Worm (Caenorhabditis elegans) whole organism, mixed stage, embryonic: Measurements from ENCODE around the gene yars-2.

Experiments used
- M03D4.4 ChIP-seq: sonication (generic microtip); optimal IDR thresholded peaks from 2 replicates; lab custom pipeline; 2017; ENCODE audit warnings: mild to moderate bottlenecking, missing genetic modification characterization, missing compliant biosample characterization
- ces-1 ChIP-seq: fragments of 150-350 bp; optimal IDR thresholded peaks from 2 replicates; lab custom pipeline; 2014; ENCODE audit warnings: missing biosample characterization, missing genetic modification reagents, missing genetic modification characterization
- elt-1 ChIP-seq: sonication (generic microtip); optimal IDR thresholded peaks from 2 replicates; lab custom pipeline; 2017; ENCODE audit warnings: missing genetic modification characterization, mild to moderate bottlenecking, missing compliant biosample characterization, antibody characterized with exemption, moderate library complexity, borderline replicate concordance; ENCODE audit not compliant: insufficient read depth
- elt-3 ChIP-seq: fragments of 150-350 bp; optimal IDR thresholded peaks from 2 replicates; lab custom pipeline; 2014; ENCODE audit warnings: missing biosample characterization, missing genetic modification characterization
- flh-1 ChIP-seq: fragments of 200-800 bp; sonication (Bioruptor generic); optimal IDR thresholded peaks from 2 replicates; lab custom pipeline; 2018; ENCODE audit warnings: mild to moderate bottlenecking, missing genetic modification characterization, moderate library complexity, missing compliant biosample characterization
- lsy-2 ChIP-seq: fragments of 150-350 bp; optimal IDR thresholded peaks from 2 replicates; lab custom pipeline; 2014; ENCODE audit warnings: missing biosample characterization, missing genetic modification characterization
- mep-1 ChIP-seq: fragments of 150-350 bp; optimal IDR thresholded peaks from 2 replicates; lab custom pipeline; 2017; ENCODE audit warnings: missing biosample characterization, missing genetic modification reagents, missing genetic modification characterization, inconsistent platforms
- nhr-237 ChIP-seq: fragments of 150-350 bp; optimal IDR thresholded peaks from 2 replicates; lab custom pipeline; 2014; ENCODE audit warnings: missing biosample characterization, missing genetic modification characterization
- pha-4 ChIP-seq: fragments of 150-350 bp; optimal IDR thresholded peaks from 2 replicates; lab custom pipeline; 2018; ENCODE audit warnings: missing biosample characterization, missing genetic modification reagents, missing genetic modification characterization
- sptf-1 ChIP-seq: sonication (generic microtip); optimal IDR thresholded peaks from 2 replicates; lab custom pipeline; 2017; ENCODE audit warnings: mild to moderate bottlenecking, missing genetic modification characterization, moderate library complexity, missing compliant biosample characterization
- unc-120 ChIP-seq: sonication (generic microtip); optimal IDR thresholded peaks from 2 replicates; lab custom pipeline; 2017; ENCODE audit warnings: missing genetic modification characterization, missing compliant biosample characterization; ENCODE audit not compliant: poor library complexity, severe bottlenecking
- unc-39 ChIP-seq: fragments of 150-350 bp; optimal IDR thresholded peaks from 2 replicates; lab custom pipeline; 2014; ENCODE audit warnings: missing biosample characterization, missing genetic modification characterization
- unc-62 ChIP-seq: fragments of 150-350 bp; optimal IDR thresholded peaks from 2 replicates; lab custom pipeline; 2014; ENCODE audit warnings: missing biosample characterization, missing genetic modification reagents, missing genetic modification characterization
- ztf-11 ChIP-seq: fragments of 150-350 bp; optimal IDR thresholded peaks from 2 replicates; lab custom pipeline; 2014; ENCODE audit warnings: missing biosample characterization, missing genetic modification characterization

DNA sequence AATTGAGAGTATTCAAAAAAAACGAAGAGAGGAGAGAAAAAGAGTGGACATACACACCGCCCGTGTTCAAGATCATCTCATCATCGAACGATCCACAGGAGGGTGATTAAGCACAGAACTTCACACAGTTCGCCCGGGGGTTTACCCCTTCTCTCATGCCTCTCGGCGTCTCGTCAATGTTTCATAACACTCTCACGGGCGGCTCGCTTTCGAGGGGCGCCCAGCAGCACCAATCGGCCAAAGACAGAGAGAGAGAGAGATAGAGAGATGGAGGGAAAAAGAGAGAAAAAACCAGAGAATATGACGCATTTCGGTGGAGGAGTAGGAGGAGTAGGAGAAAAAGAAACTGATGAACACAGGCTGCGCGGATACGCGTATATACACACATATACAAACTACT is 7.2 kb downstream of the yars-2 start:
- peak; percentile 54 for TF ChIP-seq sptf-1
- no peak for TF ChIP-seq unc-62
- no peak for TF ChIP-seq elt-3
- no peak for TF ChIP-seq ztf-11 (tag; lab: Kevin White, UChicago)
- TF ChIP-seq elt-1 (tag; lab: Kevin White, UChicago) = no peak
- TF ChIP-seq nhr-237 (tag; lab: Kevin White, UChicago) = no peak
- TF ChIP-seq lsy-2 (tag; lab: Kevin White, UChicago) = no peak
- TF ChIP-seq unc-120 = no peak
- TF ChIP-seq pha-4 (tag; lab: Kevin White, UChicago) = no peak
- TF ChIP-seq ces-1 (GFP tag; lab: Kevin White, UChicago) = no peak
- no peak for TF ChIP-seq flh-1
- no peak for TF ChIP-seq M03D4.4
- TF ChIP-seq mep-1 (tag; lab: Kevin White, UChicago) = no peak
- TF ChIP-seq unc-39 = no peak
